Fruit fly (Drosophila melanogaster): ENCODE measurements around the gene CG3156.

- no peak for TF ChIP-seq lola (GFP tag; optimal IDR thresholded peaks at IDR 0.05)
- TF ChIP-seq rgr (GFP tag; optimal IDR thresholded peaks at IDR 0.05), result no peak
- TF ChIP-seq psq (GFP tag; optimal IDR thresholded peaks at IDR 0.05), result no peak
- TF ChIP-seq sv (GFP tag; optimal IDR thresholded peaks at IDR 0.05), result no peak
- no peak for TF ChIP-seq Hnf4 (GFP tag; optimal IDR thresholded peaks at IDR 0.05)
- no peak for TF ChIP-seq usp (GFP tag; optimal IDR thresholded peaks at IDR 0.05)
- no peak for TF ChIP-seq Myc (optimal IDR thresholded peaks at IDR 0.05)
- TF ChIP-seq sage (GFP tag; optimal IDR thresholded peaks at IDR 0.05), result no peak
- TF ChIP-seq tai (GFP tag; optimal IDR thresholded peaks at IDR 0.05), result no peak
- TF ChIP-seq dmrt93B (GFP tag; optimal IDR thresholded peaks at IDR 0.05), result no peak
- no peak for TF ChIP-seq h (GFP tag; optimal IDR thresholded peaks at IDR 0.05)
- no peak for TF ChIP-seq Mio (GFP tag; optimal IDR thresholded peaks at IDR 0.05)
- no peak for TF ChIP-seq pan (optimal IDR thresholded peaks at IDR 0.05)
These were observed 6.9 kb downstream of the CG3156 start, which contains the start of gene CG17778 for dm6 chrX:494607-495006.

Measured in whole organism, wandering third instar larva.